Fruit fly (Drosophila melanogaster): ENCODE measurements around the gene Lcp65Ab2.

- TF ChIP-seq gsb (GFP tag; IDR thresholded peaks at IDR 0.05) = no peak
- no peak for TF ChIP-seq sim (GFP tag; IDR thresholded peaks at IDR 0.05)
- TF ChIP-seq Gug (GFP tag; IDR thresholded peaks at IDR 0.05) = no peak
- no peak for TF ChIP-seq fd3F (GFP tag; optimal IDR thresholded peaks at IDR 0.05)
- no peak for TF ChIP-seq CG31224 (GFP tag; IDR thresholded peaks at IDR 0.05)
These were observed 13.4 kb downstream of the Lcp65Ab2 start for dm6 chr3L:6159863-6160262.

Data from whole organism, embryonic.